Worm (Caenorhabditis elegans): ENCODE measurements around the gene F49F1.15.

Gene F49F1.15

DNA sequence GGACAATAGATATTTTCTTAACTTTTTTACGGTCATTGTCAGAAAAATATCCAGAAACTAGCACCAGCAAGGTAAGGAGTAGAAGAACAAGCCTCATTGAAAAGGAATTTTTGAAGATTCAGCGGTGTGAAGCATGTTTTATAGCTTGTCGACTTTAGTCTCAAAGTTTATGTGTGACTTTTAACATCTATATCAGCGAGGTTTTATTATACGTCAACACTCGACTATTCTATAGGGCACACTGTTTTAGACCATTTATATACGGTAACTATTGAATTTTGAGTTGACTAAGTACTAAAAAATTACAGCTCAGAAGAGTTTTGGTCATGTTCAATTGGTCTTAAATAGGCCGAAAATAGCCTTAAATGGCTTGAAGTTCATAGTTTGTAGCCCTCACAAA lies 26.9 kb upstream of the F49F1.15 start, which contains the start of gene F49F1.11:
Gene F49F1.11, minus strand, starts transcription at position 101 of the 400 bp plus-strand sequence.
- TF ChIP-seq ceh-16 (tag; optimal IDR thresholded peaks at IDR 0.05) (no peak), nhr-237 (tag; optimal IDR thresholded peaks at IDR 0.05) (no peak), gmeb-1 (tag; optimal IDR thresholded peaks at IDR 0.05) (no peak), sma-3 (GFP tag; optimal IDR thresholded peaks at IDR 0.05) (no peak), ZK546.5 (tag; optimal IDR thresholded peaks at IDR 0.05) (no peak), peb-1 (tag; optimal IDR thresholded peaks at IDR 0.05) (no peak), nhr-6 (tag; optimal IDR thresholded peaks at IDR 0.05) (no peak), ztf-11 (tag; optimal IDR thresholded peaks at IDR 0.05) (no peak), lin-39 (tag; optimal IDR thresholded peaks at IDR 0.05) (no peak)

- TF ChIP-seq alr-1 (tag; optimal IDR thresholded peaks at IDR 0.05) (no peak), ZK546.5 (tag; optimal IDR thresholded peaks at IDR 0.05) (no peak), peb-1 (tag; optimal IDR thresholded peaks at IDR 0.05) (no peak), nhr-10 (tag; optimal IDR thresholded peaks at IDR 0.05) (no peak), dmd-4 (tag; optimal IDR thresholded peaks at IDR 0.05) (no peak), lin-11 (tag; optimal IDR thresholded peaks at IDR 0.05) (no peak), ztf-1 (GFP tag; conservative IDR thresholded peaks at IDR 0.05) (no peak), elt-1 (tag; optimal IDR thresholded peaks at IDR 0.05) (no peak), ceh-16 (tag; optimal IDR thresholded peaks at IDR 0.05) (no peak), gmeb-1 (tag; optimal IDR thresholded peaks at IDR 0.05) (no peak), nhr-25 (tag; optimal IDR thresholded peaks at IDR 0.05) (no peak), mbf-1 (tag; optimal IDR thresholded peaks at IDR 0.05) (no peak), sem-4 (tag; optimal IDR thresholded peaks at IDR 0.05) (no peak), Y55F3AM.14 (GFP tag; optimal IDR thresholded peaks at IDR 0.05) (no peak), ama-1 (optimal IDR thresholded peaks at IDR 0.05) (no peak), snpc-4 (tag; optimal IDR thresholded peaks at IDR 0.05) (no peak), zag-1 (tag; optimal IDR thresholded peaks at IDR 0.05) (no peak)
These were observed 25.8 kb upstream of the F49F1.15 start, which contains the start of gene F49F1.18 for ce11 chrIV:4140265-4140664. TSS of gene F49F1.18 (minus strand) at chrIV:4140365.

ce11 chrIV:4139022-4139421 lies 24.6 kb upstream of the F49F1.15 start, which contains the start of gene F49F1.10:
TSS of gene F49F1.10 (minus strand) at chrIV:4139122.
- TF ChIP-seq nhr-12 (tag; optimal IDR thresholded peaks at IDR 0.05) (no peak), elt-1 (tag; optimal IDR thresholded peaks at IDR 0.05) (no peak), nhr-23 (tag; optimal IDR thresholded peaks at IDR 0.05) (no peak), lsy-2 (tag; optimal IDR thresholded peaks at IDR 0.05) (no peak), peb-1 (tag; optimal IDR thresholded peaks at IDR 0.05) (no peak), mdl-1 (tag; optimal IDR thresholded peaks at IDR 0.05) (no peak), ama-1 (optimal IDR thresholded peaks at IDR 0.05) (no peak), ZK546.5 (tag; optimal IDR thresholded peaks at IDR 0.05) (no peak), dmd-4 (tag; optimal IDR thresholded peaks at IDR 0.05) (no peak), sma-3 (GFP tag; optimal IDR thresholded peaks at IDR 0.05) (no peak), sma-9 (GFP tag; optimal IDR thresholded peaks at IDR 0.05) (no peak), sma-9 (tag; optimal IDR thresholded peaks at IDR 0.05) (no peak)

DNA sequence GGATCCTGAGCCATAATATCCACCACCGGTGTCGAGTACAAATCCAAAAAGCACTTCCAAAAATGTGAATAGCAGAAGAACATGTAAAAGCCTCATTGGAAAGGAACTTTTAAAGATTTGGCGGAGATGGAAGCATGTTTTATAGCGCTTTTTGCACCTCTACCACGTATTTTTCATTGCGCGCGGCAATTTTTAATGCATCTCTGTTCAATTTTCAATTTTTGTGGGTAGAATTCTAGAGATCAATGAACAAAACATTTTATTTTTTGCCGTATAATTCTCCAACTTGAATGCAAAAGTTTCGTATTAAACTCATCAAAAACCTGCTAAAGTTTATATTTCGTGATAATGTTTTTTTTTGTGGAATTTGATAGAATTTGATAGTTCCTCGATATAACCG lies 23.0 kb upstream of the F49F1.15 start, which contains the start of gene F49F1.9:
Gene F49F1.9, minus strand, starts transcription at position 101 of the 400 bp plus-strand sequence.
- TF ChIP-seq sem-4 (tag; optimal IDR thresholded peaks at IDR 0.05) = no peak
- no peak for TF ChIP-seq R02D3.7 (tag; optimal IDR thresholded peaks at IDR 0.05)
- TF ChIP-seq sma-3 (GFP tag; optimal IDR thresholded peaks at IDR 0.05) = no peak
- TF ChIP-seq ceh-16 (tag; optimal IDR thresholded peaks at IDR 0.05) = no peak
- no peak for TF ChIP-seq nhr-11 (tag; optimal IDR thresholded peaks at IDR 0.05)
- TF ChIP-seq snpc-4 (tag; optimal IDR thresholded peaks at IDR 0.05) = no peak
- no peak for TF ChIP-seq peb-1 (tag; optimal IDR thresholded peaks at IDR 0.05)
- no peak for TF ChIP-seq ama-1 (optimal IDR thresholded peaks at IDR 0.05)
- no peak for TF ChIP-seq zag-1 (tag; optimal IDR thresholded peaks at IDR 0.05)
- TF ChIP-seq nhr-21 (tag; optimal IDR thresholded peaks at IDR 0.05) = no peak
- TF ChIP-seq unc-55 (GFP tag; optimal IDR thresholded peaks at IDR 0.05) = no peak
- TF ChIP-seq lsy-2 (tag; optimal IDR thresholded peaks at IDR 0.05) = no peak
- no peak for TF ChIP-seq crh-2 (tag; optimal IDR thresholded peaks at IDR 0.05)
- no peak for TF ChIP-seq ztf-1 (GFP tag; conservative IDR thresholded peaks at IDR 0.05)
- TF ChIP-seq skn-1 (tag; optimal IDR thresholded peaks at IDR 0.05) = no peak
- TF ChIP-seq nhr-10 (tag; optimal IDR thresholded peaks at IDR 0.05) = no peak
- TF ChIP-seq elt-3 (tag; optimal IDR thresholded peaks at IDR 0.05) = no peak

- TF ChIP-seq unc-39 (tag; optimal IDR thresholded peaks at IDR 0.05) = no peak
- TF ChIP-seq fos-1 (tag; optimal IDR thresholded peaks at IDR 0.05) = no peak
- TF ChIP-seq nhr-25 (tag; optimal IDR thresholded peaks at IDR 0.05) = no peak
- no peak for TF ChIP-seq ceh-16 (tag; optimal IDR thresholded peaks at IDR 0.05)
- no peak for TF ChIP-seq ceh-82 (tag; optimal IDR thresholded peaks at IDR 0.05)
These were observed 21.3 kb upstream of the F49F1.15 start, which contains the start of gene F49F1.17 for ce11 chrIV:4135744-4136143. TSS of gene F49F1.17 (minus strand) at chrIV:4135844.

Measured in whole organism, L2 larva.